Worm (Caenorhabditis elegans) whole organism, late embryonic: ENCODE measurements around the gene fbxb-71.

ENCODE experiments used
- C38D4.7 ChIP-seq: fragments of 200-800 bp; sonication (Bioruptor generic); optimal IDR thresholded peaks from 2 replicates; lab custom pipeline; 2018; ENCODE audit warnings: mild to moderate bottlenecking, missing genetic modification characterization, moderate library complexity, missing compliant biosample characterization
- K02D7.2 ChIP-seq: sonication (generic microtip); optimal IDR thresholded peaks from 2 replicates; lab custom pipeline; 2017; ENCODE audit warnings: mild to moderate bottlenecking, missing genetic modification characterization, missing compliant biosample characterization
- Y22D7AL.16 ChIP-seq: sonication (generic microtip); optimal IDR thresholded peaks from 2 replicates; lab custom pipeline; 2016; ENCODE audit warnings: missing genetic modification characterization, missing compliant biosample characterization
- ahr-1 ChIP-seq: sonication (generic microtip); optimal IDR thresholded peaks from 2 replicates; lab custom pipeline; 2016; ENCODE audit warnings: missing genetic modification characterization, missing compliant biosample characterization
- ceh-14 ChIP-seq: sonication (generic microtip); optimal IDR thresholded peaks from 2 replicates; lab custom pipeline; 2016; ENCODE audit warnings: missing genotype, missing genetic modification characterization, missing compliant biosample characterization
- ceh-18 ChIP-seq: sonication (generic microtip); optimal IDR thresholded peaks from 2 replicates; lab custom pipeline; 2016; ENCODE audit warnings: missing genetic modification characterization, missing compliant biosample characterization
- ceh-19 ChIP-seq: fragments of 200-800 bp; sonication (Bioruptor generic); optimal IDR thresholded peaks from 2 replicates; lab custom pipeline; 2018; ENCODE audit warnings: mild to moderate bottlenecking, missing genetic modification characterization, missing compliant biosample characterization
- ceh-2 ChIP-seq: sonication (generic microtip); optimal IDR thresholded peaks from 2 replicates; lab custom pipeline; 2016; ENCODE audit warnings: missing genotype, missing genetic modification characterization, missing compliant biosample characterization
- ceh-22 ChIP-seq: sonication (generic microtip); optimal IDR thresholded peaks from 2 replicates; lab custom pipeline; 2017; ENCODE audit warnings: missing biosample characterization, missing genetic modification characterization
- ceh-30 ChIP-seq: fragments of 150-350 bp; optimal IDR thresholded peaks from 2 replicates; lab custom pipeline; 2014; ENCODE audit warnings: missing biosample characterization, missing genetic modification characterization
- ceh-48 ChIP-seq: sonication (generic microtip); optimal IDR thresholded peaks from 2 replicates; lab custom pipeline; 2016; ENCODE audit warnings: missing genetic modification characterization, inconsistent platforms, missing compliant biosample characterization
- ceh-6 ChIP-seq: fragments of 200-800 bp; sonication (Bioruptor generic); optimal IDR thresholded peaks from 2 replicates; lab custom pipeline; 2018; ENCODE audit warnings: mild to moderate bottlenecking, missing genetic modification characterization, missing compliant biosample characterization
- dmd-4 ChIP-seq: sonication (generic microtip); optimal IDR thresholded peaks from 2 replicates; lab custom pipeline; 2016; ENCODE audit warnings: borderline replicate concordance, missing genetic modification characterization, missing compliant biosample characterization
- elt-2 ChIP-seq: sonication (generic microtip); optimal IDR thresholded peaks from 2 replicates; lab custom pipeline; 2016; ENCODE audit warnings: missing genetic modification reagents, missing genetic modification characterization, missing compliant biosample characterization
- ets-4 ChIP-seq: sonication (generic microtip); optimal IDR thresholded peaks from 2 replicates; lab custom pipeline; 2016; ENCODE audit warnings: missing genetic modification characterization, missing compliant biosample characterization
- eyg-1 ChIP-seq: sonication (generic microtip); optimal IDR thresholded peaks from 2 replicates; lab custom pipeline; 2016; ENCODE audit warnings: missing genotype, missing genetic modification characterization, missing compliant biosample characterization
- fax-1 ChIP-seq: sonication (generic microtip); optimal IDR thresholded peaks from 2 replicates; lab custom pipeline; 2016; ENCODE audit warnings: missing genotype, missing genetic modification characterization, missing compliant biosample characterization
- fkh-10 ChIP-seq: fragments of 150-350 bp; optimal IDR thresholded peaks from 2 replicates; lab custom pipeline; 2014; ENCODE audit warnings: missing biosample characterization, missing genetic modification reagents, missing genetic modification characterization
- hlh-15 ChIP-seq: sonication (generic microtip); optimal IDR thresholded peaks from 2 replicates; lab custom pipeline; 2016; ENCODE audit warnings: missing genetic modification characterization, missing compliant biosample characterization
- hlh-6 ChIP-seq: sonication (generic microtip); optimal IDR thresholded peaks from 2 replicates; lab custom pipeline; 2016; ENCODE audit warnings: missing genotype, missing genetic modification characterization, missing compliant biosample characterization
- hlh-8 ChIP-seq: sonication (generic microtip); optimal IDR thresholded peaks from 2 replicates; lab custom pipeline; 2016; ENCODE audit warnings: missing genotype, missing genetic modification characterization, missing compliant biosample characterization
- lim-6 ChIP-seq: sonication (generic microtip); optimal IDR thresholded peaks from 2 replicates; lab custom pipeline; 2016; ENCODE audit warnings: missing genetic modification characterization, missing compliant biosample characterization
- madf-2 ChIP-seq: sonication (generic microtip); optimal IDR thresholded peaks from 2 replicates; lab custom pipeline; 2017; ENCODE audit warnings: missing genetic modification characterization, missing compliant biosample characterization
- mec-3 ChIP-seq: sonication (generic microtip); optimal IDR thresholded peaks from 2 replicates; lab custom pipeline; 2016; ENCODE audit warnings: borderline replicate concordance, missing genetic modification characterization, missing compliant biosample characterization
- nhr-11 ChIP-seq: fragments of 150-350 bp; optimal IDR thresholded peaks from 2 replicates; lab custom pipeline; 2014; ENCODE audit warnings: missing biosample characterization, missing genetic modification characterization
- nhr-232 ChIP-seq: sonication (generic microtip); optimal IDR thresholded peaks from 2 replicates; lab custom pipeline; 2016; ENCODE audit warnings: missing genetic modification characterization, missing compliant biosample characterization
- npax-4 ChIP-seq: sonication (generic microtip); optimal IDR thresholded peaks from 2 replicates; lab custom pipeline; 2016; ENCODE audit warnings: missing genetic modification characterization, missing compliant biosample characterization
- pag-3 ChIP-seq: sonication (generic microtip); optimal IDR thresholded peaks from 2 replicates; lab custom pipeline; 2016; ENCODE audit warnings: missing compliant biosample characterization, missing genetic modification characterization, borderline replicate concordance
- pha-2 ChIP-seq: sonication (generic microtip); optimal IDR thresholded peaks from 2 replicates; lab custom pipeline; 2017; ENCODE audit warnings: mild to moderate bottlenecking, missing genetic modification characterization, missing compliant biosample characterization
- pha-4 ChIP-seq: fragments of 150-350 bp; optimal IDR thresholded peaks from 2 replicates; lab custom pipeline; 2018; ENCODE audit warnings: missing biosample characterization, missing genetic modification reagents, missing genetic modification characterization
- ref-2 ChIP-seq: sonication (generic microtip); optimal IDR thresholded peaks from 2 replicates; lab custom pipeline; 2016; ENCODE audit warnings: missing genetic modification characterization, missing compliant biosample characterization
- rnt-1 ChIP-seq: sonication (generic microtip); optimal IDR thresholded peaks from 2 replicates; lab custom pipeline; 2016; ENCODE audit warnings: missing genetic modification characterization, missing compliant biosample characterization
- sox-2 ChIP-seq: fragments of 200-800 bp; sonication (Bioruptor generic); IDR thresholded peaks from 2 replicates; pipeline ENCODE4 v1.3.6; 2022; ENCODE audit warnings: missing genetic modification reagents, missing genetic modification characterization, missing compliant biosample characterization
- syd-9 ChIP-seq: sonication (generic microtip); optimal IDR thresholded peaks from 2 replicates; lab custom pipeline; 2016; ENCODE audit warnings: mild to moderate bottlenecking, missing genetic modification characterization, moderate library complexity, missing compliant biosample characterization
- tbx-2 ChIP-seq: sonication (generic microtip); optimal IDR thresholded peaks from 2 replicates; lab custom pipeline; 2016; ENCODE audit warnings: missing genetic modification characterization, missing compliant biosample characterization
- unc-42 ChIP-seq: sonication (generic microtip); optimal IDR thresholded peaks from 2 replicates; lab custom pipeline; 2016; ENCODE audit warnings: missing genotype, missing genetic modification characterization, missing compliant biosample characterization
- ztf-16 ChIP-seq: sonication (generic microtip); optimal IDR thresholded peaks from 2 replicates; lab custom pipeline; 2017; ENCODE audit warnings: missing genetic modification characterization, missing compliant biosample characterization

Gene fbxb-71

DNA sequence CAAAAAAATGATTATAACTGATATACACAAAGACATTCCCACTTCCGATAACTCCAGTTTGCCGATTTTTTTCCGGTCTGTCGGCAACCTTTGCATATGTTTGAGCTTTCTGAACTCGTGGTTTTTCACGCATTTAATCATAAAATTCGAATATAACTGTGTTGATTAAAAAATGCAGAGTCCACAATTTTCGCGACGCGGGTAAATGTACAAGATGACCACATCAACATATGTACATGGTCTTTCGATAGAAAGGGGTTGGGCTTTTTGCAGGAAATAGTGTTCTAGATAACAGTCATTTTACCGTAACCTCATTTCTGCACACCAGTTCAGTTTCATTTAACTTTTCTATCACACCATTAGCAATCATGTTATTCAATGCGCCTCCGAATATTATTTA, 19.6 kb downstream of the fbxb-71 start, which contains the start of gene K09C4.5:
Gene K09C4.5 (plus strand): TSS at position 326 of the 400 bp plus-strand sequence.
- TF ChIP-seq ceh-2 (no peak), hlh-8 (tag; lab: Kevin White, UChicago) (no peak), pag-3 (tag; lab: Kevin White, UChicago) (no peak), fax-1 (no peak)

DNA sequence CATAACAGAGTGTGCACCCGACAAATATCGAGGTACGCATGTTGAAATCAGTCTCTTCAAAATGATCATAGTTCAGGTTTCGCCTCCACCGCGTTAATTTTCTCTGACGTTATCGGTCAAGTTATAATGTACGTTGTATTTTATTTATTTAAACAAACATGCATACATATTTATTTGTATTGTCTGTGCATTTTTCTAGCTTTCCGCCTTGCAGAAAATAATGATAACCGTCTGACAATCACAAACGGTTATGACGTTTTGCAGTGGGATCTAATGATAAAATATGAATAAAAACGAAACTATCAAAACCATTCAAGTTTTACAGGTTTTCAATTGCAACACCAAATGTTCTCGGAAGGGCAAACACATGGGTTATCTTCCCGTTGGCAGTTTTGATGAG, 20.5 kb downstream of the fbxb-71 start:
- TF ChIP-seq sox-2 (no peak), ztf-16 (tag; lab: Kevin White, UChicago) (no peak), ceh-6 (GFP tag; lab: Kevin White, UChicago) (no peak), Y22D7AL.16 (tag; lab: Kevin White, UChicago) (no peak), mec-3 (no peak), lim-6 (tag; lab: Kevin White, UChicago) (no peak), elt-2 (tag; lab: Kevin White, UChicago) (peak; percentile 3)

DNA sequence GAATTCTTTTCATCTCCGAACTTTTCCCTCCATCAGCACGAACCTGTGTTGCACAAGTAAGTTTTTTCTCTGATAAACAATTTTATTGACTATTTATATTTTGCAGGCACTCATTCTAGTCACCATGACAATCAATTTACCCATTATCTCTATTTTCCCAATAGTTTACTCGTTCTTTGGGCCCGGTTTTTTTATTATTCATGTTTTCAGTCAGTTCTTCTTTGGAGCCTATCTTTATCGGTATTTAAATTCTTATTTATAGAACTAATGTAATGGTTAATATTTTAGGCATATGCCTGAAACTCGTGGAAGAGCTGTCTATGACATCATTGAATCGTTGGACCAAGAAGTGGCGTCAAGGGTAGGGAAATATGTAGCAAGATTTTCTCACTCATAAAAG, 22.3 kb downstream of the fbxb-71 start:
- TF ChIP-seq ceh-30 (tag; lab: Kevin White, UChicago) (no peak), nhr-232 (tag; lab: Kevin White, UChicago) (no peak), eyg-1 (no peak), pha-4 (tag; lab: Kevin White, UChicago) (no peak), rnt-1 (tag; lab: Kevin White, UChicago) (no peak), tbx-2 (no peak), ceh-48 (tag; lab: Kevin White, UChicago) (no peak), madf-2 (tag; lab: Kevin White, UChicago) (no peak), fkh-10 (no peak), ceh-22 (tag; lab: Kevin White, UChicago) (no peak), ahr-1 (no peak), hlh-8 (tag; lab: Kevin White, UChicago) (no peak), pag-3 (tag; lab: Kevin White, UChicago) (no peak), C38D4.7 (GFP tag; lab: Kevin White, UChicago) (no peak), dmd-4 (tag; lab: Kevin White, UChicago) (no peak), fax-1 (no peak), ref-2 (no peak), nhr-11 (tag; lab: Kevin White, UChicago) (no peak), ceh-18 (tag; lab: Kevin White, UChicago) (no peak)

DNA sequence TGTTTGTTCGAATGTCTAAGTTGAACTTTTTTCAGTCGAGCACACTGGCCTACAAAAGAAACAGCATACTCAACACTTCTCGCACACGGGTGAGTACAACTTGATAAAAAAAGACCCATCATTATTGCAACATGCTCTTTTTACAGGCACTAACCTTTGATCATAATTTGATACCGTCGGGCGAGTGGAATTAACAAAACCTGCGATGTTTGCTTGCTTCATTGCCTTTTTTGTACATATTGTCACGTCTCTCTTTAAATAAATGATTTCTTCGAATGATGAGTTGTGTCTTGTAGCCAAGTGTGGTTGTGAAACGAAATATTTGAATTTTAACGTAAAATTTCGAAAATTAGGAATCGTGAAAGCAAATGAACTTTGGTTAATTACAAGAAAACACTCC, 22.7 kb downstream of the fbxb-71 start:
- TF ChIP-seq madf-2 (tag; lab: Kevin White, UChicago) (no peak), ceh-19 (no peak), rnt-1 (tag; lab: Kevin White, UChicago) (no peak), lim-6 (tag; lab: Kevin White, UChicago) (no peak), ceh-14 (tag; lab: Kevin White, UChicago) (no peak), syd-9 (tag; lab: Kevin White, UChicago) (no peak), ceh-30 (tag; lab: Kevin White, UChicago) (no peak)

DNA sequence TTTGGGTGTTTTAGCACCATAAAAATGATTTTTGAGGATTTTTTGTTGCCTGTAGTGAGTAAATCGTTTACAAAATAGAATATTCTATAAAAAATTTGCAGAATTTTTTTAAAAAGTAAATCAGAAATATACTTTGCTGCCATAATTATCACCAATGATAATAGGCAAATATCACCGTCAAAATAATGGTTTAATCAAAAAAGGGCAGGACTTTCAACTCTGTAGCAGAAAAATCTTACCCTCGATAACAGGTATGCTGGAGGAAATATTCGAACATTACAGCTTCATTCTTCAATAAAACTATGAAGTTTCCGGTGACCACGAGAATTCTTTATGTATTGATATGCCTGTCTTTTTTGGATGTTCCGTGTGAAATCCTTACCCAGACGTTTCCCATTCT, 26.5 kb downstream of the fbxb-71 start, which contains the start of gene K09C4.4:
Gene K09C4.4 (plus strand): TSS at position 301 of the 400 bp plus-strand sequence.
- no peak for TF ChIP-seq fkh-10
- TF ChIP-seq madf-2 (tag; lab: Kevin White, UChicago): no peak
- TF ChIP-seq pha-2: no peak
- TF ChIP-seq npax-4 (tag; lab: Kevin White, UChicago): no peak
- TF ChIP-seq hlh-15 (tag; lab: Kevin White, UChicago): no peak
- TF ChIP-seq unc-42 (tag; lab: Kevin White, UChicago): no peak
- no peak for TF ChIP-seq K02D7.2 (tag; lab: Kevin White, UChicago)
- TF ChIP-seq hlh-6 (tag; lab: Kevin White, UChicago): no peak
- no peak for TF ChIP-seq syd-9 (tag; lab: Kevin White, UChicago)
- TF ChIP-seq Y22D7AL.16 (tag; lab: Kevin White, UChicago): no peak
- TF ChIP-seq ets-4 (tag; lab: Kevin White, UChicago): no peak
- no peak for TF ChIP-seq pha-4 (tag; lab: Kevin White, UChicago)
